Worm (Caenorhabditis elegans) whole organism, late embryonic: ENCODE measurements around the gene add-2.
A peak's percentile ranks its signal among the peaks of the same experiment; 100 is the strongest.

Experiments used
- K02D7.2 ChIP-seq: sonication (generic microtip); optimal IDR thresholded peaks from 2 replicates; lab custom pipeline; 2017; ENCODE audit warnings: mild to moderate bottlenecking, missing genetic modification characterization, missing compliant biosample characterization
- ama-1 ChIP-seq: fragments of 150-350 bp; optimal IDR thresholded peaks from 2 replicates; lab custom pipeline; 2014
- ceh-45 ChIP-seq: fragments of 200-800 bp; sonication (Bioruptor generic); IDR thresholded peaks from 2 replicates; pipeline ENCODE4 v1.3.6; 2022; ENCODE audit warnings: missing genetic modification reagents, missing genetic modification characterization, missing compliant biosample characterization
- ceh-9 ChIP-seq: sonication (generic microtip); optimal IDR thresholded peaks from 2 replicates; lab custom pipeline; 2016; ENCODE audit warnings: mild to moderate bottlenecking, missing genetic modification characterization, inconsistent platforms, missing compliant biosample characterization
- elt-2 ChIP-seq: sonication (generic microtip); optimal IDR thresholded peaks from 2 replicates; lab custom pipeline; 2016; ENCODE audit warnings: missing genetic modification reagents, missing genetic modification characterization, missing compliant biosample characterization
- hlh-15 ChIP-seq: sonication (generic microtip); optimal IDR thresholded peaks from 2 replicates; lab custom pipeline; 2016; ENCODE audit warnings: missing genetic modification characterization, missing compliant biosample characterization
- nhr-11 ChIP-seq: fragments of 150-350 bp; optimal IDR thresholded peaks from 2 replicates; lab custom pipeline; 2014; ENCODE audit warnings: missing biosample characterization, missing genetic modification characterization
- pag-3 ChIP-seq: sonication (generic microtip); optimal IDR thresholded peaks from 2 replicates; lab custom pipeline; 2016; ENCODE audit warnings: missing compliant biosample characterization, missing genetic modification characterization, borderline replicate concordance
- pha-4 ChIP-seq: fragments of 150-350 bp; optimal IDR thresholded peaks from 2 replicates; lab custom pipeline; 2018; ENCODE audit warnings: missing biosample characterization, missing genetic modification reagents, missing genetic modification characterization
- pqm-1 ChIP-seq: sonication (generic microtip); optimal IDR thresholded peaks from 2 replicates; lab custom pipeline; 2016; ENCODE audit warnings: missing genetic modification characterization, missing compliant biosample characterization
- sdc-2 ChIP-seq: sonication (generic microtip); optimal IDR thresholded peaks from 2 replicates; lab custom pipeline; 2016; ENCODE audit warnings: missing genotype, missing genetic modification characterization, missing compliant biosample characterization
- sox-2 ChIP-seq: fragments of 200-800 bp; sonication (Bioruptor generic); IDR thresholded peaks from 2 replicates; pipeline ENCODE4 v1.3.6; 2022; ENCODE audit warnings: missing genetic modification reagents, missing genetic modification characterization, missing compliant biosample characterization
- ztf-16 ChIP-seq: sonication (generic microtip); optimal IDR thresholded peaks from 2 replicates; lab custom pipeline; 2017; ENCODE audit warnings: missing genetic modification characterization, missing compliant biosample characterization

DNA sequence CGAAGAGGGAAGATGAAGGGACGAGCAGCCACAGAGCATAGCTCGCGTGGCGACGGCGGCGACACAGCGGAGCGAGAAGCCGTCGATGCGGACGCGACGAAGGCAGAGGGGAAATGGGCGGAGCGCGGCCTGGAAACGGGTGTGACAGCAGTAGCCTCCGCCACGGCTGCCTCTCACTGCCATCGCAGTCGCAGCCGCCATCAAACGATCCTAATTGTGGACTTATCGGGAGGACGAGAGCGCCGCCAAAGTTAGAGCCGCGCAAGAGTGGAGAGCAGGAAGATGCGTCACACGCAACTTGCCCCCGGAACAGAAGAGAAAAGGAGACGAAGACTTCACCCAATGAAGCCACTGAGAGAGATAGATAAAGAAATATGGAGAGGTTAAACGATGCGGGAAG, 11.1 kb upstream of the add-2 start:
- TF ChIP-seq ceh-45 (no peak), ama-1 (lab: Kevin White, UChicago) (no peak), K02D7.2 (no peak), ceh-9 (tag; lab: Kevin White, UChicago) (no peak), hlh-15 (no peak), nhr-11 (no peak), pqm-1 (tag; lab: Kevin White, UChicago) (no peak), elt-2 (tag; lab: Kevin White, UChicago) (no peak), sdc-2 (peak; percentile 8), ztf-16 (tag; lab: Kevin White, UChicago) (no peak), pha-4 (no peak), sox-2 (GFP tag; lab: Robert Waterston, UW) (no peak), pag-3 (tag; lab: Kevin White, UChicago) (no peak)
